Fruit fly (Drosophila melanogaster): ENCODE results near the gene CG11841.
A peak's percentile ranks its signal among the peaks of the same experiment; 100 is the strongest.

Gene CG11841

DNA sequence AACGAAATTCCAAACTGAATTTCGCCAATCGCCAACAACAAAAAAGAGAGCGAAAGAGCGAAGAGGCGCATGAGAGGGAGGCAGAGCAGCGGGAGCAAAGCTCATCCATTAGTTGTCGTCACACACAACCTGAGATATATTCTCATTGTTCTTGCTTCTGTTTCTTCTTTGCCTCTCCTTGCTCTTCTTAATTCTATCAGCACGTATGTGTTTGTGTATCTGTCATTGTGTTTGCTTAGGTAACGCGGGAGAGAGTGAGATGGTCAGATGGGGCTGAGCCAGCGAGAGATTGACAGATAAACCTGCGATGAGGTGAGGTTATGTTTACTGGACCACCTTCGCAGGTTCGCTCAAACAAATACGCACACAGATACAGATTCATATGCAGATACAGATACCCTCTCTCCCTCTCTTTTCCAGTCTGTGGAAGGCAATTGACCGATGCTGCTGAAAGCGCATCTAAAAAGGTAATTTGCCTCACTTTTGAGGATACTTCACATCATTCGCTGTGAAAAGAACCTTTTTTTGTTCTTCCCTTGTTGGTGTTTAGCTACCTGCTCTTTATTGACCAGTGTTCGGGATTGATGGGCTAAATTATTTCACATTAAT lies 23.2 kb downstream of the CG11841 start:
- TF ChIP-seq Blimp-1 (GFP tag; optimal IDR thresholded peaks at IDR 0.05), result peak; percentile 55
- TF ChIP-seq Smox (GFP tag; optimal IDR thresholded peaks at IDR 0.05), result no peak
- TF ChIP-seq CG7368 (GFP tag; optimal IDR thresholded peaks at IDR 0.05), result peak; percentile 10
- peak; percentile 88 for TF ChIP-seq fkh (GFP tag; optimal IDR thresholded peaks at IDR 0.05)
- no peak for TF ChIP-seq Hr38 (GFP tag; optimal IDR thresholded peaks at IDR 0.05)
- no peak for TF ChIP-seq CG4318 (GFP tag; optimal IDR thresholded peaks at IDR 0.05)
- TF ChIP-seq salr (GFP tag; optimal IDR thresholded peaks at IDR 0.05), result peak in 1 of 2 experiments; percentile 45
- no peak for TF ChIP-seq fd59A (GFP tag; optimal IDR thresholded peaks at IDR 0.05)
- peak; percentile 68 for TF ChIP-seq CG6854 (GFP tag; optimal IDR thresholded peaks at IDR 0.05)
- peak; percentile 27 for TF ChIP-seq esn (GFP tag; optimal IDR thresholded peaks at IDR 0.05)
- TF ChIP-seq topi (GFP tag; optimal IDR thresholded peaks at IDR 0.05), result peak; percentile 7
- peak; percentile 57 for TF ChIP-seq CG6808 (GFP tag; optimal IDR thresholded peaks at IDR 0.05)
- TF ChIP-seq Met (GFP tag; optimal IDR thresholded peaks at IDR 0.05), result no peak
- no peak for TF ChIP-seq Eip93F (GFP tag; optimal IDR thresholded peaks at IDR 0.05)
- 0 out of 3 replicates have a peak, but pooled peaks have one; percentile 29 for TF ChIP-seq CG6163 (GFP tag; IDR thresholded peaks at IDR 0.05)
- TF ChIP-seq Sox15 (GFP tag; optimal IDR thresholded peaks at IDR 0.05), result no peak
- 0 out of 3 replicates have a peak, but pooled peaks have one; percentile 45 for TF ChIP-seq eg (GFP tag; IDR thresholded peaks at IDR 0.05)
- no peak for TF ChIP-seq CG31627 (GFP tag; optimal IDR thresholded peaks at IDR 0.05)
- no peak for TF ChIP-seq Eip75B (GFP tag; optimal IDR thresholded peaks at IDR 0.05)
- TF ChIP-seq ss (GFP tag; optimal IDR thresholded peaks at IDR 0.05), result peak; percentile 52 to 58
- TF ChIP-seq CG8119 (GFP tag; IDR thresholded peaks at IDR 0.05), result 0 out of 3 replicates have a peak, but pooled peaks have one; percentile 27
- peak; percentile 44 for TF ChIP-seq Sox102F (GFP tag; optimal IDR thresholded peaks at IDR 0.05)
- TF ChIP-seq CG10669 (GFP tag; optimal IDR thresholded peaks at IDR 0.05), result peak; percentile 19
- TF ChIP-seq CG32006 (GFP tag; optimal IDR thresholded peaks at IDR 0.05), result no peak
- TF ChIP-seq CG6276 (GFP tag; optimal IDR thresholded peaks at IDR 0.05), result peak; percentile 15
- TF ChIP-seq CG1621 (tag; optimal IDR thresholded peaks at IDR 0.05), result peak; percentile 27
- peak; percentile 20 for TF ChIP-seq net (GFP tag; optimal IDR thresholded peaks at IDR 0.05)
- no peak for TF ChIP-seq CG8319 (GFP tag; optimal IDR thresholded peaks at IDR 0.05)
- peak; percentile 25 for TF ChIP-seq CG3032 (tag; optimal IDR thresholded peaks at IDR 0.05)
- TF ChIP-seq dsx (GFP tag; optimal IDR thresholded peaks at IDR 0.05; ENCODE audit: poor library complexity, severe bottlenecking), result peak; percentile 57
- TF ChIP-seq CG8632 (GFP tag; optimal IDR thresholded peaks at IDR 0.05), result no peak
- peak; percentile 28 for TF ChIP-seq CG3919 (GFP tag; optimal IDR thresholded peaks at IDR 0.05)
- TF ChIP-seq Lpt (GFP tag; optimal IDR thresholded peaks at IDR 0.05), result peak; percentile 1
- TF ChIP-seq lz (GFP tag; optimal IDR thresholded peaks at IDR 0.05), result no peak
- no peak for TF ChIP-seq CG11294 (GFP tag; IDR thresholded peaks at IDR 0.05)
- peak; percentile 9 for TF ChIP-seq spab (GFP tag; optimal IDR thresholded peaks at IDR 0.05)
- no peak for TF ChIP-seq Hr4 (GFP tag; optimal IDR thresholded peaks at IDR 0.05)
- peak; percentile 68 for TF ChIP-seq Eip78C (GFP tag)
- TF ChIP-seq Sox14 (GFP tag; optimal IDR thresholded peaks at IDR 0.05), result peak; percentile 56
- peak; percentile 35; the same call in 1 of the 2 replicates for TF ChIP-seq CG15336 (GFP tag; IDR thresholded peaks at IDR 0.05)
- TF ChIP-seq CG6792 (GFP tag; optimal IDR thresholded peaks at IDR 0.05), result no peak
- TF ChIP-seq pdm3 (GFP tag; optimal IDR thresholded peaks at IDR 0.05), result no peak
- TF ChIP-seq Gug (GFP tag; IDR thresholded peaks at IDR 0.05), result no peak
- TF ChIP-seq CG9139 (GFP tag; optimal IDR thresholded peaks at IDR 0.05), result peak; percentile 57
- peak; percentile 66 for TF ChIP-seq vri (GFP tag; optimal IDR thresholded peaks at IDR 0.05)
- TF ChIP-seq svp (GFP tag), result peak; percentile 95
- no peak for TF ChIP-seq Ets21C (GFP tag; optimal IDR thresholded peaks at IDR 0.05)

Data from whole organism, prepupa.